Fruit fly (Drosophila melanogaster): Measurements from ENCODE around the gene CG33340.

DNA sequence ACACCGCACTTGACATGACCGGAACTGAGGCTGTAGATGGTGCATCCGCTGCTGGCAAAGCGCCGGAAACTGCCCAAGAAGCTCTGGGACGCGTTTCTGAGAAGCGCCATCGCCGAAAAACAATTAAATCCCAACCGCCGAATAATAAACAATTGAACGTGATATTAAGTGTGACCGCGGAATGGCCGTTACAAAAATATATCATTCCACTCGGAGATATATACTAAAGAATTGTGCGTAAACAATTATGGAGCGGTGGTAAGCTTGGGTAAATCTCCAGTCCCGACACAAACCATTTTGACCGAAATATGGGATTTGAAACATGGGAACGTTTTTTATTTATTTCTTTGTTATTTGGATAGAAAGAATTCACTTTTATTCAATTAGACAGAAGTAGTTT lies 3.0 kb upstream of the CG33340 start, which contains the start of gene CG18528:
- no peak for TF ChIP-seq dl (GFP tag; optimal IDR thresholded peaks at IDR 0.05; ENCODE audit: insufficient read depth in 1 of 2, partially characterized antibody in 2 of 2)
- TF ChIP-seq GATAd (GFP tag; optimal IDR thresholded peaks at IDR 0.05): no peak

Data from whole organism, wandering third instar larva.